Fruit fly (Drosophila melanogaster): ENCODE measurements around the gene Iru.

DNA sequence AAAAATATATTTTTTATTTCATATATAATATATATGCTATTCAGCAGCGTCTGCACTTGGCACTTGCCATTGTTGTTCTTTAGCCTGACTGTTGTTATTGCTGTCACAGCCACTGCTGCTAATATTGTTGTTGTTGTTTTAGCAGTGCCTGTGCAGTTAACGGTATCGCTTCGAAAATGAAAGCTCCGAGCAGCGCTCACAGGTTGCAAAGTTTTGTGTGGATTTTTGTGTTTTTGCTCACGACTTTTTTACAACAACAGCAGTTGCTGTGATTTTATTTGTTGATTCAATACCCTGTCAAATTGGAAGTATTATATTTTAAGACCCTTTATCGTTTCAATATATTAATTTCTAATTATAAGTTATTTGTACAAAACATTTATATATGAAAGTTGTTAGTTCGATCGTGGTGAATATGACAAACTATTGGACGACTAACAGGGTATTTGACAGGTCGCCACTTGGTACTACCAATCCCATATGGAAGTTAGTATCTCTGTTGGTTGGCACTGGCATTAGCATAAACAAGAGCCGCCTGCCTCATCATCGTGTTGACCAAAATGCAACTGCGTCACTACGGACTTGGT is 42.4 kb upstream of the Iru start:
- no peak for TF ChIP-seq pan (optimal IDR thresholded peaks at IDR 0.05)
- TF ChIP-seq lola (GFP tag; optimal IDR thresholded peaks at IDR 0.05) = no peak

All from whole organism, wandering third instar larva.